Fruit fly (Drosophila melanogaster) whole organism, pupa: Measurements from ENCODE around the gene CG7058.
A peak's percentile ranks its signal among the peaks of the same experiment; 100 is the strongest.

Experiments used
- CG10348 ChIP-seq: fragments of 200-800 bp; sonication (Bioruptor generic); IDR thresholded peaks from 2 replicates; pipeline ENCODE4 v1.3.6; 2022; ENCODE audit warnings: missing biosample characterization, missing genetic modification characterization
- CG12605 ChIP-seq: fragments of 200-800 bp; sonication (Bioruptor generic); IDR thresholded peaks from 2 replicates; pipeline ENCODE4 v1.3.6; 2022; ENCODE audit warnings: missing biosample characterization, missing genetic modification characterization
- CG13204 ChIP-seq: fragments of 200-800 bp; sonication (Bioruptor generic); optimal IDR thresholded peaks from 2 replicates; lab custom pipeline; 2018; ENCODE audit warnings: missing biosample characterization, mild to moderate bottlenecking, missing genetic modification characterization, moderate library complexity
- CG14655 ChIP-seq: fragments of 200-800 bp; sonication (Bioruptor generic); optimal IDR thresholded peaks from 3 replicates; lab custom pipeline; 2017; ENCODE audit warnings: mild to moderate bottlenecking, missing biosample characterization, missing genetic modification reagents, missing genetic modification characterization
- CG15710 ChIP-seq: fragments of 200-800 bp; sonication (Bioruptor generic); optimal IDR thresholded peaks from 2 replicates; lab custom pipeline; 2018; ENCODE audit warnings: missing biosample characterization, mild to moderate bottlenecking, missing genetic modification characterization, moderate library complexity
- CG17806 ChIP-seq: fragments of 200-800 bp; sonication (Bioruptor generic); optimal IDR thresholded peaks from 2 replicates; lab custom pipeline; 2018; ENCODE audit warnings: missing biosample characterization, mild to moderate bottlenecking, missing genetic modification characterization, moderate library complexity
- CG32121 ChIP-seq: fragments of 200-800 bp; sonication (Bioruptor generic); IDR thresholded peaks from 2 replicates; pipeline ENCODE4 v1.3.6; 2022; ENCODE audit warnings: missing biosample characterization, missing genetic modification characterization
- CG34367 ChIP-seq: fragments of 200-800 bp; sonication (Bioruptor generic); optimal IDR thresholded peaks from 2 replicates; lab custom pipeline; 2018; ENCODE audit warnings: missing biosample characterization, mild to moderate bottlenecking, missing genetic modification characterization
- CG4496 ChIP-seq: fragments of 200-800 bp; sonication (Bioruptor generic); IDR thresholded peaks from 3 replicates; pipeline ENCODE4 v1.3.6; 2022; ENCODE audit warnings: missing biosample characterization, missing genetic modification characterization
- CG8159 ChIP-seq: fragments of 200-800 bp; sonication (Bioruptor generic); optimal IDR thresholded peaks from 3 replicates; lab custom pipeline; 2018; ENCODE audit warnings: missing biosample characterization, mild to moderate bottlenecking, missing genetic modification characterization, moderate library complexity
- CG8301 ChIP-seq: fragments of 200-800 bp; sonication (Bioruptor generic); optimal IDR thresholded peaks from 2 replicates; lab custom pipeline; 2018; ENCODE audit warnings: missing biosample characterization, mild to moderate bottlenecking, missing genetic modification characterization
- CG9948 ChIP-seq: fragments of 200-800 bp; sonication (Bioruptor generic); optimal IDR thresholded peaks from 2 replicates; lab custom pipeline; 2018; ENCODE audit warnings: missing biosample characterization, mild to moderate bottlenecking, missing genetic modification characterization, moderate library complexity
- D1 ChIP-seq: fragments of 200-800 bp; sonication (Bioruptor generic); optimal IDR thresholded peaks from 2 replicates; lab custom pipeline; 2018; ENCODE audit warnings: missing biosample characterization, mild to moderate bottlenecking, missing genetic modification characterization, moderate library complexity
- EcR ChIP-seq: fragments of 200-800 bp; sonication (Bioruptor generic); optimal IDR thresholded peaks from 3 replicates; lab custom pipeline; 2019; ENCODE audit warnings: missing biosample characterization, missing genetic modification characterization, mild to moderate bottlenecking, moderate library complexity, missing genetic modification reagents
- Ets98B ChIP-seq: fragments of 200-800 bp; sonication (Bioruptor generic); IDR thresholded peaks from 2 replicates; pipeline ENCODE4 v1.3.6; 2022; ENCODE audit warnings: missing biosample characterization, missing genetic modification characterization
- Pif1A ChIP-seq: fragments of 200-800 bp; sonication (Bioruptor generic); optimal IDR thresholded peaks from 3 replicates; lab custom pipeline; 2016; ENCODE audit warnings: missing biosample characterization, missing genetic modification characterization
- Pif1B ChIP-seq: fragments of 200-800 bp; sonication (Bioruptor generic); optimal IDR thresholded peaks from 3 replicates; lab custom pipeline; 2016; ENCODE audit warnings: missing biosample characterization, missing genetic modification characterization
- Snoo ChIP-seq: fragments of 200-800 bp; sonication (Bioruptor generic); optimal IDR thresholded peaks from 3 replicates; lab custom pipeline; 2017; ENCODE audit warnings: missing biosample characterization, mild to moderate bottlenecking, missing genetic modification characterization, inconsistent platforms
- fd96Ca ChIP-seq: fragments of 200-800 bp; sonication (Bioruptor generic); IDR thresholded peaks from 3 replicates; pipeline ENCODE4 v1.3.6; 2022; ENCODE audit warnings: missing biosample characterization, missing genetic modification characterization
- gl ChIP-seq: fragments of 200-800 bp; sonication (Bioruptor generic); optimal IDR thresholded peaks from 2 replicates; lab custom pipeline; 2018; ENCODE audit warnings: missing biosample characterization, mild to moderate bottlenecking, missing genetic modification characterization
- rn ChIP-seq: fragments of 200-800 bp; sonication (Bioruptor generic); IDR thresholded peaks from 2 replicates; pipeline ENCODE4 v1.3.6; 2022; ENCODE audit warnings: missing biosample characterization, missing genetic modification characterization

Gene CG7058

dm6 chrX:18848338-18849021 is 42.0 kb downstream of the CG7058 start, which contains the start of gene shop:
Gene shop (minus strand): TSS chrX:18848566.
- TF ChIP-seq CG9948 (peak; percentile 83), Ets98B (peak; percentile 57), Pif1A (peak; percentile 76), CG8301 (tag; lab: Kevin White, UChicago) (peak; percentile 86), CG12605 (GFP tag; lab: Robert Waterston, UW) (no peak), CG17806 (tag; lab: Kevin White, UChicago) (peak; percentile 76), CG34367 (tag; lab: Kevin White, UChicago) (peak; percentile 86), CG10348 (GFP tag; lab: Robert Waterston, UW) (peak; percentile 38; the same call in 1 of the 2 replicates), gl (tag; lab: Kevin White, UChicago) (peak; percentile 41), CG32121 (0 out of 2 replicates have a peak, but pooled peaks have one; percentile 27), D1 (tag; lab: Kevin White, UChicago) (no peak), CG4496 (peak; percentile 70), Pif1B (peak; percentile 75), fd96Ca (GFP tag; lab: Robert Waterston, UW) (peak; percentile 25; the same call in 1 of the 3 replicates), Snoo (tag; lab: Kevin White, UChicago) (peak; percentile 83), CG8159 (tag; lab: Kevin White, UChicago) (peak; percentile 89), CG15710 (peak; percentile 87), EcR (GFP tag; lab: Kevin White, UChicago) (no peak), rn (no peak), CG13204 (GFP tag; lab: Kevin White, UChicago) (peak; percentile 67), CG14655 (GFP tag; lab: Kevin White, UChicago) (no peak)

DNA sequence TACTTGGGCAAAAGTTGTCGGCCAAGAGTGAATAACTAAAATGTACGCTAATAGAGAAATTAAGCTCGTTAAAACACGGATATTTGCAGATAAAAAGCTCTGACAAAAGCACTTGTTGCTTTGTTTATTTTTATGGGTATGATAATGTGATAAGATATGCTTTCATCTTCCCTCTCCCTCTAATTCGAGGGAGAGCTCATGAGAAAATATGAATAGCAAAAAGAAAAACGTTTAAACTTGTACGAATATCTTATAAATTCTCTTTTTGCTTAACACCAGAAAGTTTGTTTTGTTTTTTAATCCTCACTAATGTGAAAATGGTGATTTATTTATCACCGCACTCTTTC is 42.5 kb downstream of the CG7058 start:
- TF ChIP-seq CG13204 (GFP tag; lab: Kevin White, UChicago) (no peak), CG8159 (tag; lab: Kevin White, UChicago) (no peak), fd96Ca (GFP tag; lab: Robert Waterston, UW) (no peak), gl (tag; lab: Kevin White, UChicago) (no peak), CG12605 (GFP tag; lab: Robert Waterston, UW) (peak; percentile 19; the same call in 1 of the 2 replicates)

DNA sequence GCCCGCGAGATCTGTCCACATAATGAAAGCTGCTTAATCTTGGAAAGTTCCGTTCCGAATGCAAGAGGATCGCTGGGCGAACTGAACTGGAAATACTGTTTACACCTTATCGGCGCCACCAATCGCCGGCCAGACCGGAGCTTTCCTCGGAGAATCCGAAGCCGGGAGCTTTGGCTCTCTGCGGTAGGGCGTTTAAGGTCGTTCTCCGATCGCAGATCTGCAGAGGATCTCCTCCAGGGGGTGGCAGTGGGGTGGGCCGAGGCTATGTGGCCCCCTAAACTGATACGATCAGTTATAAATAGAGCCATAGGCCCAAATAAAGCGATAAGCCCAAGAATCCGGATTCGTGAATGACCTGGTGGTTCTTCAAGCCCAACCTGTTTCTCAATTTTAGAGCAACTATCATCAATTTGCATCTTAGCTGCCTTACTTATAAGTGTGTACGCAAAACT is 50.9 kb downstream of the CG7058 start, which contains the start of gene CG7322:
Gene CG7322 (minus strand): TSS at position 402 of the 452 bp plus-strand sequence.
- TF ChIP-seq EcR (GFP tag; lab: Kevin White, UChicago) (peak; percentile 81), fd96Ca (GFP tag; lab: Robert Waterston, UW) (no peak)

DNA sequence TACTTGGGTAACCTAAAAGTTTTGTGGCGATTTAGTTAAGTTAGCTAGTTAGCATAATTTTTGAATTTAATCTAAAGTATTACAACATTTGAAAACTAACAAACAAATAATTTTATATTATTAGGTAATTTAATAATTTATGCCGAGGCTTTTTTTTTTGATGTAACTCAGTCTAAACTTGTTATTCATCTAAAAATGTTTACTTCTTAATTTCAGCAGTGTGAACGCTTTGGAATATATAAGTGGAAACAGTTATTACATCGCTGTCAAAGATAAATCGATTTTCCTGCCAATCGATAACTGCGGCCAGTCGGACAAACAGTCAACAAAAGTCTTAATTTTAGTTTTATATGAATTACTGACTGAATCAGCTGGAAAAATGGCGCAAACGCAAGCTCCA is 51.4 kb downstream of the CG7058 start, which contains the start of gene Usp39:
Gene Usp39 (plus strand): TSS at position 288 of the 400 bp plus-strand sequence.
- TF ChIP-seq Snoo (tag; lab: Kevin White, UChicago) (no peak), CG9948 (peak; percentile 4)

DNA sequence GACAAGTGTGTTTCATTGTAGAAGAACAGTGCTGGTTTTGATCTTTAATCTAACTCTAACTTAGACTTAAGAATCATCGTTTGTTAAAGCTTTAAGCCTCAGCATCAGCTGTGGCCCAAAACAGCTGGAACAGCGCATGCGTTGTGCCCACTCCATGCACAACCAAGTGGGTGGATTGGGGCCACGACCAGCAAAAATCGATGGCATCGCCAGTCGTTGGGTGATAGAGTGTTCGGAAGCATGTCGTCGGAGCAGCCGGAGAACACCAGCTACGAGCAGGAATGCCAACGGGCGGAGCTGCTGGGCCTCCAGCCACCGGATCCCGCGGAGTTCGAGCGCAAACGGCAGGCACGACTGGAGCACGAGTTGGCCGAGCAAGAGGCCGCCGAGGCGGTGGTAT is 53.6 kb downstream of the CG7058 start, which contains the start of gene CG32544:
Gene CG32544 (plus strand): TSS at position 211 of the 400 bp plus-strand sequence.
- no peak for TF ChIP-seq CG8301 (tag; lab: Kevin White, UChicago)
- no peak for TF ChIP-seq D1 (tag; lab: Kevin White, UChicago)
- no peak for TF ChIP-seq CG4496
- no peak for TF ChIP-seq Pif1A
